Fruit fly (Drosophila melanogaster) whole organism, prepupa: ENCODE measurements around the gene CG6481.

ENCODE experiments used
- Blimp-1 ChIP-seq: fragments of 200-800 bp; sonication (Bioruptor generic); optimal IDR thresholded peaks from 3 replicates; lab custom pipeline; 2017; ENCODE audit warnings: missing biosample characterization, missing genetic modification characterization, mild to moderate bottlenecking, moderate library complexity, missing genetic modification reagents
- CG10631 ChIP-seq: fragments of 200-800 bp; sonication (Bioruptor generic); optimal IDR thresholded peaks from 2 replicates; lab custom pipeline; 2016; ENCODE audit warnings: missing biosample characterization, missing genetic modification characterization
- CG10669 ChIP-seq: fragments of 200-800 bp; sonication (Bioruptor generic); optimal IDR thresholded peaks from 3 replicates; lab custom pipeline; 2018; ENCODE audit warnings: missing biosample characterization, mild to moderate bottlenecking, missing genetic modification characterization, moderate library complexity
- CG11294 ChIP-seq: fragments of 200-800 bp; sonication (Bioruptor generic); IDR thresholded peaks from 2 replicates; pipeline ENCODE4 v1.3.6; 2022; ENCODE audit warnings: missing biosample characterization, missing genetic modification characterization
- CG11762 ChIP-seq: fragments of 200-800 bp; sonication (Bioruptor generic); optimal IDR thresholded peaks from 3 replicates; lab custom pipeline; 2016; ENCODE audit warnings: missing biosample characterization, missing genetic modification characterization; ENCODE audit not compliant: insufficient read depth
- CG11902 ChIP-seq: fragments of 200-800 bp; sonication (Bioruptor generic); optimal IDR thresholded peaks from 3 replicates; lab custom pipeline; 2016; ENCODE audit warnings: missing biosample characterization, missing genetic modification characterization
- CG1621 ChIP-seq: fragments of 200-800 bp; sonication (Bioruptor generic); optimal IDR thresholded peaks from 3 replicates; lab custom pipeline; 2018; ENCODE audit warnings: missing biosample characterization, mild to moderate bottlenecking, missing genetic modification characterization
- CG16779 ChIP-seq: fragments of 200-800 bp; sonication (Bioruptor generic); optimal IDR thresholded peaks from 3 replicates; lab custom pipeline; 2017; ENCODE audit warnings: missing biosample characterization, mild to moderate bottlenecking, missing genetic modification characterization
- CG31627 ChIP-seq: fragments of 200-800 bp; sonication (Bioruptor generic); optimal IDR thresholded peaks from 3 replicates; lab custom pipeline; 2016; ENCODE audit warnings: missing biosample characterization, missing genetic modification characterization
- CG32006 ChIP-seq: fragments of 200-800 bp; sonication (Bioruptor generic); optimal IDR thresholded peaks from 3 replicates; lab custom pipeline; 2017; ENCODE audit warnings: missing biosample characterization, mild to moderate bottlenecking, missing genetic modification characterization
- CG3919 ChIP-seq: fragments of 200-800 bp; sonication (Bioruptor generic); optimal IDR thresholded peaks from 3 replicates; lab custom pipeline; 2016; ENCODE audit warnings: missing biosample characterization, missing genetic modification characterization
- CG4318 ChIP-seq: fragments of 200-800 bp; sonication (Bioruptor generic); optimal IDR thresholded peaks from 3 replicates; lab custom pipeline; 2017; ENCODE audit warnings: missing biosample characterization, mild to moderate bottlenecking, missing genetic modification characterization
- CG6276 ChIP-seq: fragments of 200-800 bp; sonication (Bioruptor generic); optimal IDR thresholded peaks from 2 replicates; lab custom pipeline; 2017; ENCODE audit warnings: missing biosample characterization, mild to moderate bottlenecking, missing genetic modification characterization
- CG6792 ChIP-seq: fragments of 200-800 bp; sonication (Bioruptor generic); optimal IDR thresholded peaks from 3 replicates; lab custom pipeline; 2016; ENCODE audit warnings: missing biosample characterization, missing genetic modification characterization
- CG6854 ChIP-seq: fragments of 200-800 bp; sonication (Bioruptor generic); optimal IDR thresholded peaks from 2 replicates; lab custom pipeline; 2017; ENCODE audit warnings: missing biosample characterization, mild to moderate bottlenecking, missing genetic modification characterization
- CG7368 ChIP-seq: fragments of 200-800 bp; sonication (Bioruptor generic); optimal IDR thresholded peaks from 3 replicates; lab custom pipeline; 2016; ENCODE audit warnings: missing biosample characterization, missing genetic modification characterization
- CG8119 ChIP-seq: fragments of 200-800 bp; sonication (Bioruptor generic); IDR thresholded peaks from 3 replicates; pipeline ENCODE4 v1.3.6; 2022; ENCODE audit warnings: missing biosample characterization, missing genetic modification characterization
- CG8319 ChIP-seq: fragments of 200-800 bp; sonication (Bioruptor generic); optimal IDR thresholded peaks from 3 replicates; lab custom pipeline; 2016; ENCODE audit warnings: missing biosample characterization, missing genetic modification characterization
- CG8632 ChIP-seq: fragments of 200-800 bp; sonication (Bioruptor generic); optimal IDR thresholded peaks from 3 replicates; lab custom pipeline; 2016; ENCODE audit warnings: missing biosample characterization, missing genetic modification characterization
- CG9139 ChIP-seq: fragments of 200-800 bp; sonication (Bioruptor generic); optimal IDR thresholded peaks from 3 replicates; lab custom pipeline; 2017; ENCODE audit warnings: missing biosample characterization, mild to moderate bottlenecking, missing genetic modification characterization
- Eip78C ChIP-seq: fragments of 200-800 bp; sonication (Bioruptor generic); peaks from one replicate; lab custom pipeline; 2016; ENCODE audit warnings: missing biosample characterization, missing genetic modification characterization
- Eip93F ChIP-seq: fragments of 200-800 bp; sonication (Bioruptor generic); optimal IDR thresholded peaks from 2 replicates; lab custom pipeline; 2016; ENCODE audit warnings: missing biosample characterization, mild to moderate bottlenecking, missing genetic modification characterization
- Ets21C ChIP-seq: fragments of 200-800 bp; sonication (Bioruptor generic); optimal IDR thresholded peaks from 3 replicates; lab custom pipeline; 2016; ENCODE audit warnings: missing biosample characterization, missing genetic modification characterization
- Ets96B ChIP-seq: fragments of 200-800 bp; optimal IDR thresholded peaks from 2 replicates; lab custom pipeline; 2019; ENCODE audit warnings: missing biosample characterization, mild to moderate bottlenecking, missing genetic modification characterization, moderate library complexity
- Gug ChIP-seq: fragments of 200-800 bp; sonication (Bioruptor generic); IDR thresholded peaks from 2 replicates; pipeline ENCODE4 v1.3.6; 2022; ENCODE audit warnings: missing biosample characterization, missing genetic modification characterization
- Hr38 ChIP-seq: sonication (Bioruptor generic); optimal IDR thresholded peaks from 2 replicates; lab custom pipeline; 2016; ENCODE audit warnings: missing biosample characterization, missing genetic modification characterization
- Hr39 ChIP-seq: fragments of 200-800 bp; sonication (Bioruptor generic); optimal IDR thresholded peaks from 2 replicates; lab custom pipeline; 2016; ENCODE audit warnings: missing biosample characterization, missing genetic modification characterization
- Hr4 ChIP-seq: fragments of 200-800 bp; sonication (Bioruptor generic); optimal IDR thresholded peaks from 3 replicates; lab custom pipeline; 2016; ENCODE audit warnings: missing biosample characterization, missing genetic modification characterization
- Met ChIP-seq: fragments of 200-800 bp; sonication (Bioruptor generic); optimal IDR thresholded peaks from 3 replicates; lab custom pipeline; 2016; ENCODE audit warnings: missing biosample characterization, missing genetic modification characterization
- OdsH ChIP-seq: fragments of 200-800 bp; sonication (Bioruptor generic); optimal IDR thresholded peaks from 3 replicates; lab custom pipeline; 2016; ENCODE audit warnings: missing biosample characterization, missing genetic modification characterization
- Smox ChIP-seq: fragments of 200-800 bp; sonication (Bioruptor generic); optimal IDR thresholded peaks from 3 replicates; lab custom pipeline; 2016; ENCODE audit warnings: missing biosample characterization, missing genetic modification characterization
- Sox102F ChIP-seq: fragments of 200-800 bp; sonication (Bioruptor generic); optimal IDR thresholded peaks from 2 replicates; lab custom pipeline; 2016; ENCODE audit warnings: missing biosample characterization, mild to moderate bottlenecking, missing genetic modification characterization
- Sox14 ChIP-seq: fragments of 200-800 bp; sonication (Bioruptor generic); optimal IDR thresholded peaks from 3 replicates; lab custom pipeline; 2016; ENCODE audit warnings: missing biosample characterization, missing genetic modification characterization
- achi ChIP-seq: fragments of 200-800 bp; sonication (Bioruptor generic); optimal IDR thresholded peaks from 3 replicates; lab custom pipeline; 2016; ENCODE audit warnings: missing biosample characterization, missing genetic modification characterization
- acj6 ChIP-seq: fragments of 200-800 bp; sonication (Bioruptor generic); optimal IDR thresholded peaks from 3 replicates; lab custom pipeline; 2016; ENCODE audit warnings: missing biosample characterization, missing genetic modification characterization
- cyc ChIP-seq: fragments of 200-800 bp; sonication (Bioruptor generic); optimal IDR thresholded peaks from 3 replicates; lab custom pipeline; 2016; ENCODE audit warnings: missing biosample characterization, missing genetic modification characterization
- dac ChIP-seq: fragments of 200-800 bp; sonication (Bioruptor generic); optimal IDR thresholded peaks from 2 replicates; lab custom pipeline; 2017; ENCODE audit warnings: missing biosample characterization, mild to moderate bottlenecking, missing genetic modification characterization
- dsx ChIP-seq: fragments of 200-800 bp; optimal IDR thresholded peaks from 3 replicates; lab custom pipeline; 2019; ENCODE audit warnings: missing biosample characterization, mild to moderate bottlenecking, missing genetic modification characterization, moderate library complexity; ENCODE audit not compliant: poor library complexity, severe bottlenecking
- esn ChIP-seq: fragments of 200-800 bp; sonication (Bioruptor generic); optimal IDR thresholded peaks from 2 replicates; lab custom pipeline; 2016; ENCODE audit warnings: missing biosample characterization, mild to moderate bottlenecking, missing genetic modification characterization, moderate library complexity
- fd59A ChIP-seq: fragments of 200-800 bp; sonication (Bioruptor generic); optimal IDR thresholded peaks from 2 replicates; lab custom pipeline; 2017; ENCODE audit warnings: missing biosample characterization, mild to moderate bottlenecking, missing genetic modification characterization, missing genetic modification reagents
- fd85E ChIP-seq: fragments of 200-800 bp; sonication (Bioruptor generic); optimal IDR thresholded peaks from 3 replicates; lab custom pipeline; 2016; ENCODE audit warnings: missing biosample characterization, missing genetic modification characterization
- fkh ChIP-seq: fragments of 200-800 bp; sonication (Bioruptor generic); optimal IDR thresholded peaks from 3 replicates; lab custom pipeline; 2017; ENCODE audit warnings: missing biosample characterization, mild to moderate bottlenecking, missing genetic modification characterization, moderate library complexity
- lz ChIP-seq: fragments of 200-800 bp; sonication (Bioruptor generic); optimal IDR thresholded peaks from 3 replicates; lab custom pipeline; 2016; ENCODE audit warnings: missing biosample characterization, missing genetic modification characterization
- net ChIP-seq: fragments of 200-800 bp; sonication (Bioruptor generic); optimal IDR thresholded peaks from 3 replicates; lab custom pipeline; 2016; ENCODE audit warnings: missing biosample characterization, missing genetic modification characterization
- pdm3 ChIP-seq: fragments of 200-800 bp; sonication (Bioruptor generic); optimal IDR thresholded peaks from 3 replicates; lab custom pipeline; 2016; ENCODE audit warnings: missing biosample characterization, missing genetic modification characterization
- salr ChIP-seq, 2 experiments: fragments of 200-800 bp; sonication (Bioruptor generic); optimal IDR thresholded peaks; 3 replicates each; lab custom pipeline; 2016 to 2018; ENCODE audit warnings: missing biosample characterization in 2 of 2, missing genetic modification characterization in 2 of 2, mild to moderate bottlenecking in 1 of 2
- spab ChIP-seq: fragments of 200-800 bp; sonication (Bioruptor generic); optimal IDR thresholded peaks from 2 replicates; lab custom pipeline; 2017; ENCODE audit warnings: missing biosample characterization, mild to moderate bottlenecking, missing genetic modification characterization, missing genetic modification reagents
- svp ChIP-seq: fragments of 200-800 bp; sonication (Bioruptor generic); peaks from one replicate; lab custom pipeline; 2016; ENCODE audit warnings: missing biosample characterization, missing genetic modification characterization

The CG6481 gene

dm6 chrX:18565630-18566319 lies 43.5 kb upstream of the CG6481 start (continued):
- TF ChIP-seq CG1621 (tag; lab: Kevin White, UChicago) (no peak), CG7368 (GFP tag; lab: Kevin White, UChicago) (no peak), CG11294 (GFP tag; lab: Robert Waterston, UW) (no peak), Gug (GFP tag; lab: Robert Waterston, UW) (no peak), CG10631 (GFP tag; lab: Kevin White, UChicago) (peak; percentile 12), Met (GFP tag; lab: Kevin White, UChicago) (peak; percentile 39), CG32006 (GFP tag; lab: Kevin White, UChicago) (peak; percentile 44), net (GFP tag; lab: Kevin White, UChicago) (no peak), Eip78C (GFP tag; lab: Kevin White, UChicago) (peak; percentile 70), achi (GFP tag; lab: Kevin White, UChicago) (peak; percentile 20), CG4318 (GFP tag; lab: Kevin White, UChicago) (no peak), fkh (GFP tag; lab: Kevin White, UChicago) (no peak), dsx (no peak), fd85E (no peak), CG3919 (GFP tag; lab: Kevin White, UChicago) (peak; percentile 28)
- TF ChIP-seq, all 60 proteins: peak for 28

DNA sequence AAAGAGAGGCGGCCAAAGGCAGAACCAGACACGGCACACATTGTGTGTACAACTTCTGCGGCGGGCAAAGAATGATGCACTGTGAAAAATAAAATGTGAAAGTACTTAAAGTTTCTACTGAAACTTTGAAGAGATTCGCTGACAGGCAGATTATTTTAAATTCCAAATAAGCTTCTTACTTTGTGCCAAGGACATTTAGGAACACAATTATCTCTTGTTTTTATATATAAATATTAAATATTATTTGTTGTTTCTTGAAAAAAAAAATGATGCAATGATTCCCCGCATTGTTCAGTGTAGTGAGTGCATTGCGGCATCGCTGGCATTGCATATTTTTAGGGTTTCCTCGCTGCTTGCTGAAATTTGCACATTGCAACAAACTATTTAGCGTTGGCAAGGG lies 42.7 kb upstream of the CG6481 start:
- TF ChIP-seq fd59A = no peak
- TF ChIP-seq svp = peak; percentile 56
- peak; percentile 17 for TF ChIP-seq esn
- no peak for TF ChIP-seq dac
- TF ChIP-seq CG9139 = no peak
- TF ChIP-seq CG10669 (GFP tag; lab: Kevin White, UChicago) = peak; percentile 9
- TF ChIP-seq CG11902 (GFP tag; lab: Kevin White, UChicago) = no peak
- peak; percentile 3 for TF ChIP-seq CG6792 (GFP tag; lab: Kevin White, UChicago)
- no peak for TF ChIP-seq Hr38 (GFP tag; lab: Kevin White, UChicago)
- TF ChIP-seq CG8119 (GFP tag; lab: Robert Waterston, UW) = peak; percentile 64
- peak; percentile 35 for TF ChIP-seq acj6
- peak; percentile 9 for TF ChIP-seq Smox (GFP tag; lab: Kevin White, UChicago)
- TF ChIP-seq Hr4 = no peak
- TF ChIP-seq Sox14 (GFP tag; lab: Kevin White, UChicago) = peak; percentile 8
- no peak for TF ChIP-seq CG11294 (GFP tag; lab: Robert Waterston, UW)
- TF ChIP-seq Eip93F (GFP tag; lab: Kevin White, UChicago) = no peak
- peak; percentile 29 for TF ChIP-seq CG31627 (GFP tag; lab: Kevin White, UChicago)
- TF ChIP-seq pdm3 = peak; percentile 33
- peak; percentile 18 for TF ChIP-seq net (GFP tag; lab: Kevin White, UChicago)
- no peak for TF ChIP-seq salr (GFP tag; optimal IDR thresholded peaks at IDR 0.05; lab: Kevin White, UChicago)
- peak; percentile 49 for TF ChIP-seq dsx
- TF ChIP-seq CG6276 (GFP tag; lab: Kevin White, UChicago) = no peak
- TF ChIP-seq achi (GFP tag; lab: Kevin White, UChicago) = no peak
- TF ChIP-seq Blimp-1 (GFP tag; lab: Kevin White, UChicago) = no peak
- TF ChIP-seq CG16779 = no peak
- no peak for TF ChIP-seq CG7368 (GFP tag; lab: Kevin White, UChicago)
- TF ChIP-seq lz (GFP tag; lab: Kevin White, UChicago) = peak; percentile 21
- TF ChIP-seq spab (GFP tag; lab: Kevin White, UChicago) = no peak
- TF ChIP-seq cyc (GFP tag; lab: Kevin White, UChicago) = no peak
- no peak for TF ChIP-seq fd85E
- TF ChIP-seq Sox102F (GFP tag; lab: Kevin White, UChicago) = peak; percentile 12
- TF ChIP-seq CG8319 (GFP tag; lab: Kevin White, UChicago) = peak; percentile 10
- no peak for TF ChIP-seq Ets21C
- TF ChIP-seq Hr39 (GFP tag; lab: Kevin White, UChicago) = peak; percentile 19
- peak; percentile 50 for TF ChIP-seq CG32006 (GFP tag; lab: Kevin White, UChicago)
- no peak for TF ChIP-seq fkh (GFP tag; lab: Kevin White, UChicago)
- TF ChIP-seq CG6854 (GFP tag; lab: Kevin White, UChicago) = no peak
- no peak for TF ChIP-seq Ets96B (tag; lab: Kevin White, UChicago)
- TF ChIP-seq OdsH = peak; percentile 13
- TF ChIP-seq CG8632 (GFP tag; lab: Kevin White, UChicago) = no peak
- no peak for TF ChIP-seq CG11762
